Fruit fly (Drosophila melanogaster): ENCODE results near the gene yip2.

The yip2 gene

DNA sequence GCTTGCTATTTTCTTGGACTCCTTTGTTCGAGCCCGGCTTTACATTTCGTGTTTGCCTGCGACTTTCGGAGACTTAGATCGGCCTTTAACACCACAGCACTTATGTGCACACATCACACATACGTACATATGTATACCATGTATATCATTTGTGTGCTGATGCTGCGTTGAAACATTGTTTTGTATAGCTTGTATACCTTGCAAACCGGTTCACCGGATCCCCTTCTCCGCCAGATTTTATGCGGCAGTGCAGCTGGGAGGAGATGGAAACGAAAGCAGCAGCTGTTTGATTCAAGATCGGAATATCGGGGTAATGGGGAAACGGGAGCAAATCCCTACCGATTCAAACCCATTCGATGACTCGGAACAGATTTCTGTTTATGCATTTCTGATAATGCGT is 31.0 kb downstream of the yip2 start:
- TF ChIP-seq CG6854 (GFP tag; optimal IDR thresholded peaks at IDR 0.05) (peak; percentile 8), fkh (GFP tag; optimal IDR thresholded peaks at IDR 0.05) (peak; percentile 27), acj6 (GFP tag; optimal IDR thresholded peaks at IDR 0.05) (no peak), CG6276 (GFP tag; optimal IDR thresholded peaks at IDR 0.05) (no peak), CG1621 (tag; optimal IDR thresholded peaks at IDR 0.05) (peak; percentile 8), dsx (GFP tag; optimal IDR thresholded peaks at IDR 0.05; ENCODE audit: poor library complexity, severe bottlenecking) (peak; percentile 95), svp (GFP tag) (no peak), CG6163 (GFP tag; IDR thresholded peaks at IDR 0.05) (0 out of 3 replicates have a peak, but pooled peaks have one; percentile 31), eg (GFP tag; IDR thresholded peaks at IDR 0.05) (no peak), Eip75B (GFP tag; optimal IDR thresholded peaks at IDR 0.05) (no peak), net (GFP tag; optimal IDR thresholded peaks at IDR 0.05) (no peak)

DNA sequence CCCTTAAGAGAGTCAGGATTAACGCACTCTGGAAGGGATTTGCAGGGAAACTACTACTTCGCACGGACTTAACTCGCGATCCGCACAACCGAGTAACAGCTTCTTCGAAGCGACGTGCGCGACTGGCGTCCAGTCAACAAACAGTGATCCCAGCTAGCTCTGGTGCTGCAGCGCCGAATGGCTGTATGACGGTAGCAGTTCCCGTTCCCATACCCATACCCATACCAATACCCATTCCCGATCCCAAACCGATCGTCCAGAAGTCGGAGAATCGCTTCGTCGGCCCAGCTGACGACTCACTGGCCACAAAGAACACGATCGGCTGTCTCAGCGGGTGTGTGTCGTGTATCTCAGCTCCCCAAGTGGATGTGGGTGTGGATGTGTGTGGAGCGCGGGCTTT is 32.2 kb downstream of the yip2 start, which contains the start of gene CG5853:
Gene CG5853 (minus strand): TSS at position 384 of the 400 bp plus-strand sequence.
- TF ChIP-seq CG15336 (GFP tag; IDR thresholded peaks at IDR 0.05) (peak; percentile 48; the same call in 1 of the 2 replicates), fkh (GFP tag; optimal IDR thresholded peaks at IDR 0.05) (peak; percentile 18), CG8632 (GFP tag; optimal IDR thresholded peaks at IDR 0.05) (peak; percentile 16), CG1621 (tag; optimal IDR thresholded peaks at IDR 0.05) (peak; percentile 64), fd85E (GFP tag; optimal IDR thresholded peaks at IDR 0.05) (peak; percentile 16), svp (GFP tag) (peak; percentile 89), CG6792 (GFP tag; optimal IDR thresholded peaks at IDR 0.05) (peak; percentile 5), Met (GFP tag; optimal IDR thresholded peaks at IDR 0.05) (peak; percentile 35), topi (GFP tag; optimal IDR thresholded peaks at IDR 0.05) (no peak), CG11762 (GFP tag; optimal IDR thresholded peaks at IDR 0.05; ENCODE audit: insufficient read depth) (no peak), CG11902 (GFP tag; optimal IDR thresholded peaks at IDR 0.05) (no peak), Sox14 (GFP tag; optimal IDR thresholded peaks at IDR 0.05) (peak; percentile 76), dsx (GFP tag; optimal IDR thresholded peaks at IDR 0.05; ENCODE audit: poor library complexity, severe bottlenecking) (peak; percentile 63), CG3919 (GFP tag; optimal IDR thresholded peaks at IDR 0.05) (peak; percentile 46), eg (GFP tag; IDR thresholded peaks at IDR 0.05) (peak; percentile 68; the same call in 2 of the 3 replicates), CG16779 (tag; optimal IDR thresholded peaks at IDR 0.05) (peak; percentile 65), CG6276 (GFP tag; optimal IDR thresholded peaks at IDR 0.05) (no peak), net (GFP tag; optimal IDR thresholded peaks at IDR 0.05) (peak; percentile 50), CG6854 (GFP tag; optimal IDR thresholded peaks at IDR 0.05) (peak; percentile 82), CG9139 (GFP tag; optimal IDR thresholded peaks at IDR 0.05) (peak; percentile 67), Lpt (GFP tag; optimal IDR thresholded peaks at IDR 0.05) (peak; percentile 8), Sox102F (GFP tag; optimal IDR thresholded peaks at IDR 0.05) (peak; percentile 61), cyc (GFP tag; optimal IDR thresholded peaks at IDR 0.05) (no peak), CG6163 (GFP tag; IDR thresholded peaks at IDR 0.05) (peak; percentile 73), CG4318 (GFP tag; optimal IDR thresholded peaks at IDR 0.05) (no peak), CG8119 (GFP tag; IDR thresholded peaks at IDR 0.05) (peak; percentile 16; the same call in 1 of the 3 replicates), CG11294 (GFP tag; IDR thresholded peaks at IDR 0.05) (no peak), salr (GFP tag; optimal IDR thresholded peaks at IDR 0.05) (peak in 1 of 2 experiments; percentile 32), Ets96B (tag; optimal IDR thresholded peaks at IDR 0.05) (peak; percentile 4), CG10631 (GFP tag; optimal IDR thresholded peaks at IDR 0.05) (no peak), Eip93F (GFP tag; optimal IDR thresholded peaks at IDR 0.05) (no peak), esn (GFP tag; optimal IDR thresholded peaks at IDR 0.05) (peak; percentile 5), Ets21C (GFP tag; optimal IDR thresholded peaks at IDR 0.05) (no peak), acj6 (GFP tag; optimal IDR thresholded peaks at IDR 0.05) (no peak), spab (GFP tag; optimal IDR thresholded peaks at IDR 0.05) (no peak), CG3032 (tag; optimal IDR thresholded peaks at IDR 0.05) (peak; percentile 3), CG7368 (GFP tag; optimal IDR thresholded peaks at IDR 0.05) (peak; percentile 26), Hr39 (GFP tag; optimal IDR thresholded peaks at IDR 0.05) (no peak), CG10669 (GFP tag; optimal IDR thresholded peaks at IDR 0.05) (no peak), Eip75B (GFP tag; optimal IDR thresholded peaks at IDR 0.05) (peak; percentile 33), vri (GFP tag; optimal IDR thresholded peaks at IDR 0.05) (peak; percentile 96), Hr38 (GFP tag; optimal IDR thresholded peaks at IDR 0.05) (no peak), ss (GFP tag; optimal IDR thresholded peaks at IDR 0.05) (peak; percentile 55 to 70), achi (GFP tag; optimal IDR thresholded peaks at IDR 0.05) (peak; percentile 34), CG6808 (GFP tag; optimal IDR thresholded peaks at IDR 0.05) (peak; percentile 10), Smox (GFP tag; optimal IDR thresholded peaks at IDR 0.05) (no peak)

Measured in whole organism, prepupa.